Worm (Caenorhabditis elegans): ENCODE measurements around the gene tbx-34.

DNA sequence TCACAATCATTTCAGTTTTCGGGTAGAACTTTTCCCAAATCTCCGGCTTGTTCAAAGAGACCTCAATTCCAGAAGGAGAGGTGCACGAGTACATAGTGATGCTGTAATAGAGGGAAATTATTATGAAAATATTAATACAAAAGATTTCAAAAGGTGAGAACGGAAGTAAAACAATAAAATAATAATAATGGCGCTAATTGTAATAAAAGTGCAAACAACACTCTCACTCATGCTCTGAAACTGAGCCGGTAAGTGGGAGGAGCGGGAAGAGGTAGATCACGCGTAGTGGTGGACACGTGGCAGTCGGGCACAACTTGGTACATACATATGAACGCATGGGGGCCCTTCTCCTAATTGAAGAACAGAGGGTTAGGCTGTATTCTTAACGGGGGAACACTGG, 9.0 kb upstream of the tbx-34 start, which contains the start of gene tbx-37:
- TF ChIP-seq F55B11.4 (tag; optimal IDR thresholded peaks at IDR 0.05; ENCODE audit: borderline replicate concordance, insufficient read depth): no peak
- no peak for TF ChIP-seq egl-18 (GFP tag; IDR thresholded peaks at IDR 0.05)
- TF ChIP-seq snpc-4 (GFP tag; optimal IDR thresholded peaks at IDR 0.05): no peak
- no peak for TF ChIP-seq snpc-4 (tag; optimal IDR thresholded peaks at IDR 0.05)
- no peak for TF ChIP-seq ama-1 (optimal IDR thresholded peaks at IDR 0.05)
- TF ChIP-seq ama-1 (GFP tag; optimal IDR thresholded peaks at IDR 0.05): no peak
- no peak for TF ChIP-seq unc-62 (GFP tag; optimal IDR thresholded peaks at IDR 0.05)
- no peak for TF ChIP-seq ekl-4 (GFP tag; IDR thresholded peaks at IDR 0.05)
- no peak for TF ChIP-seq egrh-3 (GFP tag; IDR thresholded peaks at IDR 0.05)
- TF ChIP-seq Y79H2A.3 (GFP tag; conservative IDR thresholded peaks at IDR 0.05): no peak
- no peak for TF ChIP-seq lag-1 (GFP tag; IDR thresholded peaks at IDR 0.05)
- TF ChIP-seq pha-4 (tag; optimal IDR thresholded peaks at IDR 0.05): no peak
- no peak for TF ChIP-seq F57A8.1 (GFP tag; optimal IDR thresholded peaks at IDR 0.05)
